Fruit fly (Drosophila melanogaster): ENCODE measurements around the gene CG16781.

Gene CG16781

dm6 chrX:3435707-3436106 is 28.1 kb downstream of the CG16781 start, which contains the start of gene CG14269:
Gene CG14269 (minus strand): TSS chrX:3435807.
- TF ChIP-seq CG12768 (GFP tag; optimal IDR thresholded peaks at IDR 0.05) (no peak), CG5204 (GFP tag; optimal IDR thresholded peaks at IDR 0.05) (no peak), cic (GFP tag; optimal IDR thresholded peaks at IDR 0.05) (no peak), ovo (GFP tag; optimal IDR thresholded peaks at IDR 0.05) (no peak), CG7045 (GFP tag; optimal IDR thresholded peaks at IDR 0.05) (no peak), pad (GFP tag; optimal IDR thresholded peaks at IDR 0.05) (no peak), CG1620 (GFP tag; optimal IDR thresholded peaks at IDR 0.05) (no peak), CG33017 (tag; optimal IDR thresholded peaks at IDR 0.05) (no peak), bab1 (GFP tag; optimal IDR thresholded peaks at IDR 0.05) (no peak), Mnt (GFP tag; optimal IDR thresholded peaks at IDR 0.05) (no peak), tj (GFP tag; optimal IDR thresholded peaks at IDR 0.05) (no peak), Clk (GFP tag; optimal IDR thresholded peaks at IDR 0.05) (no peak), CG7101 (tag; optimal IDR thresholded peaks at IDR 0.05) (no peak), CG11617 (GFP tag; optimal IDR thresholded peaks at IDR 0.05) (no peak), kay (GFP tag; ENCODE audit: borderline replicate concordance) (no peak), CG14711 (tag; optimal IDR thresholded peaks at IDR 0.05) (no peak)

- TF ChIP-seq toe (GFP tag; optimal IDR thresholded peaks at IDR 0.05) (no peak), cnc (optimal IDR thresholded peaks at IDR 0.05) (no peak), CG7101 (tag; optimal IDR thresholded peaks at IDR 0.05) (peak; percentile 52), pad (GFP tag; optimal IDR thresholded peaks at IDR 0.05) (peak; percentile 35), CG7045 (GFP tag; optimal IDR thresholded peaks at IDR 0.05) (no peak), Clk (GFP tag; optimal IDR thresholded peaks at IDR 0.05) (no peak), CG33017 (tag; optimal IDR thresholded peaks at IDR 0.05) (no peak), kay (GFP tag; ENCODE audit: borderline replicate concordance) (peak; percentile 77), tj (GFP tag; optimal IDR thresholded peaks at IDR 0.05) (peak; percentile 80), cic (GFP tag; optimal IDR thresholded peaks at IDR 0.05) (no peak), Crg-1 (GFP tag; optimal IDR thresholded peaks at IDR 0.05) (peak; percentile 13), CG11617 (GFP tag; optimal IDR thresholded peaks at IDR 0.05) (peak; percentile 42), ovo (GFP tag; optimal IDR thresholded peaks at IDR 0.05) (peak; percentile 6), Hr96 (GFP tag; optimal IDR thresholded peaks at IDR 0.05) (peak; percentile 85), bab1 (GFP tag; optimal IDR thresholded peaks at IDR 0.05) (peak; percentile 89), Mnt (GFP tag; optimal IDR thresholded peaks at IDR 0.05) (peak; percentile 19), CG12768 (GFP tag; optimal IDR thresholded peaks at IDR 0.05) (peak; percentile 9), CG14711 (tag; optimal IDR thresholded peaks at IDR 0.05) (peak; percentile 77), CG5204 (GFP tag; optimal IDR thresholded peaks at IDR 0.05) (peak; percentile 33), CG1620 (GFP tag; optimal IDR thresholded peaks at IDR 0.05) (peak; percentile 66)
Observed at dm6 chrX:3433646-3434097, 30.2 kb downstream of the CG16781 start.

- no peak for TF ChIP-seq CG12768 (GFP tag; optimal IDR thresholded peaks at IDR 0.05)
- TF ChIP-seq Hr96 (GFP tag; optimal IDR thresholded peaks at IDR 0.05) = peak; percentile 5
- no peak for TF ChIP-seq Mnt (GFP tag; optimal IDR thresholded peaks at IDR 0.05)
- TF ChIP-seq CG11617 (GFP tag; optimal IDR thresholded peaks at IDR 0.05) = no peak
- peak; percentile 54 for TF ChIP-seq CG14711 (tag; optimal IDR thresholded peaks at IDR 0.05)
- no peak for TF ChIP-seq pad (GFP tag; optimal IDR thresholded peaks at IDR 0.05)
- TF ChIP-seq CG7045 (GFP tag; optimal IDR thresholded peaks at IDR 0.05) = no peak
- peak; percentile 27 for TF ChIP-seq cic (GFP tag; optimal IDR thresholded peaks at IDR 0.05)
- TF ChIP-seq cnc (optimal IDR thresholded peaks at IDR 0.05) = no peak
- TF ChIP-seq CG1620 (GFP tag; optimal IDR thresholded peaks at IDR 0.05) = peak; percentile 46
- TF ChIP-seq CG5204 (GFP tag; optimal IDR thresholded peaks at IDR 0.05) = peak; percentile 8
- peak; percentile 69 for TF ChIP-seq bab1 (GFP tag; optimal IDR thresholded peaks at IDR 0.05)
- TF ChIP-seq toe (GFP tag; optimal IDR thresholded peaks at IDR 0.05) = peak; percentile 18
- peak; percentile 18 for TF ChIP-seq kay (GFP tag; ENCODE audit: borderline replicate concordance)
- TF ChIP-seq ovo (GFP tag; optimal IDR thresholded peaks at IDR 0.05) = peak; percentile 93
- TF ChIP-seq CG33017 (tag; optimal IDR thresholded peaks at IDR 0.05) = no peak
- no peak for TF ChIP-seq tj (GFP tag; optimal IDR thresholded peaks at IDR 0.05)
- TF ChIP-seq Clk (GFP tag; optimal IDR thresholded peaks at IDR 0.05) = no peak
- peak; percentile 6 for TF ChIP-seq Crg-1 (GFP tag; optimal IDR thresholded peaks at IDR 0.05)
- TF ChIP-seq CG7101 (tag; optimal IDR thresholded peaks at IDR 0.05) = peak; percentile 38
Observed at dm6 chrX:3432928-3433327, 30.9 kb downstream of the CG16781 start.

- TF ChIP-seq CG12768 (GFP tag; optimal IDR thresholded peaks at IDR 0.05) (no peak), cic (GFP tag; optimal IDR thresholded peaks at IDR 0.05) (no peak), bab1 (GFP tag; optimal IDR thresholded peaks at IDR 0.05) (peak; percentile 3)
Observed at dm6 chrX:3431641-3432040, 32.2 kb downstream of the CG16781 start.

- TF ChIP-seq Hr96 (GFP tag; optimal IDR thresholded peaks at IDR 0.05) = no peak
- no peak for TF ChIP-seq toe (GFP tag; optimal IDR thresholded peaks at IDR 0.05)
- TF ChIP-seq CG14711 (tag; optimal IDR thresholded peaks at IDR 0.05) = no peak
- TF ChIP-seq CG1620 (GFP tag; optimal IDR thresholded peaks at IDR 0.05) = no peak
- TF ChIP-seq kay (GFP tag; ENCODE audit: borderline replicate concordance) = no peak
Observed at dm6 chrX:3429952-3430351, 33.9 kb downstream of the CG16781 start.

- TF ChIP-seq Crg-1 (GFP tag; optimal IDR thresholded peaks at IDR 0.05) (no peak), Mnt (GFP tag; optimal IDR thresholded peaks at IDR 0.05) (peak; percentile 12), CG33017 (tag; optimal IDR thresholded peaks at IDR 0.05) (peak; percentile 23), Hr96 (GFP tag; optimal IDR thresholded peaks at IDR 0.05) (peak; percentile 40), CG5204 (GFP tag; optimal IDR thresholded peaks at IDR 0.05) (peak; percentile 40), CG7045 (GFP tag; optimal IDR thresholded peaks at IDR 0.05) (no peak), CG12768 (GFP tag; optimal IDR thresholded peaks at IDR 0.05) (no peak), CG7101 (tag; optimal IDR thresholded peaks at IDR 0.05) (peak; percentile 66), bab1 (GFP tag; optimal IDR thresholded peaks at IDR 0.05) (peak; percentile 84), CG1620 (GFP tag; optimal IDR thresholded peaks at IDR 0.05) (no peak), kay (GFP tag; ENCODE audit: borderline replicate concordance) (peak; percentile 29), CG14711 (tag; optimal IDR thresholded peaks at IDR 0.05) (peak; percentile 34), cnc (optimal IDR thresholded peaks at IDR 0.05) (no peak)
Observed at dm6 chrX:3427614-3427965, 36.3 kb downstream of the CG16781 start.
